Worm (Caenorhabditis elegans) whole organism, L4 larva: ENCODE data around the gene adt-1.

Experiments used
- R02D3.7 ChIP-seq: fragments of 150-350 bp; sonication (generic microtip); optimal IDR thresholded peaks from 3 replicates; lab custom pipeline; 2014; ENCODE audit warnings: missing biosample characterization, missing genetic modification characterization
- T20F7.1 ChIP-seq: fragments of 200-800 bp; sonication (Bioruptor generic); optimal IDR thresholded peaks from 2 replicates; lab custom pipeline; 2018; ENCODE audit warnings: mild to moderate bottlenecking, missing genetic modification characterization, missing compliant biosample characterization
- ceh-82 ChIP-seq: sonication (generic microtip); optimal IDR thresholded peaks from 2 replicates; lab custom pipeline; 2017; ENCODE audit warnings: missing biosample characterization, missing genetic modification characterization
- ces-1 ChIP-seq: fragments of 150-350 bp; sonication (generic microtip); optimal IDR thresholded peaks from 4 replicates; lab custom pipeline; 2014; ENCODE audit warnings: missing biosample characterization, missing genetic modification reagents, missing genetic modification characterization
- fkh-10 ChIP-seq: fragments of 150-350 bp; optimal IDR thresholded peaks from 2 replicates; lab custom pipeline; 2014; ENCODE audit warnings: missing biosample characterization, missing genetic modification reagents, missing genetic modification characterization
- fos-1 ChIP-seq: fragments of 150-350 bp; optimal IDR thresholded peaks from 2 replicates; lab custom pipeline; 2014; ENCODE audit warnings: missing biosample characterization, missing genetic modification characterization
- nhr-237 ChIP-seq: sonication (generic microtip); optimal IDR thresholded peaks from 2 replicates; lab custom pipeline; 2017; ENCODE audit warnings: missing biosample characterization, missing genetic modification characterization
- nhr-6 ChIP-seq: fragments of 150-350 bp; optimal IDR thresholded peaks from 2 replicates; lab custom pipeline; 2014; ENCODE audit warnings: missing biosample characterization, missing genetic modification characterization
- pqm-1 ChIP-seq: sonication (generic microtip); optimal IDR thresholded peaks from 2 replicates; lab custom pipeline; 2017; ENCODE audit warnings: missing biosample characterization, missing genetic modification characterization
- skn-1 ChIP-seq: fragments of 150-350 bp; optimal IDR thresholded peaks from 2 replicates; lab custom pipeline; 2014; ENCODE audit warnings: missing biosample characterization, missing genetic modification characterization

- TF ChIP-seq R02D3.7 (tag; lab: Kevin White, UChicago) (no peak), fos-1 (tag; lab: Kevin White, UChicago) (no peak), skn-1 (no peak), nhr-237 (tag; lab: Kevin White, UChicago) (no peak), fkh-10 (GFP tag; lab: Kevin White, UChicago) (no peak), ceh-82 (tag; lab: Kevin White, UChicago) (no peak), T20F7.1 (GFP tag; lab: Kevin White, UChicago) (no peak), pqm-1 (tag; lab: Kevin White, UChicago) (no peak), ces-1 (no peak), nhr-6 (tag; lab: Kevin White, UChicago) (no peak)
These were observed 38.2 kb upstream of the adt-1 start, which contains the start of gene R09A8.5 for ce11 chrX:12640459-12640858.
